Fruit fly (Drosophila melanogaster) ovary, adult (tissue): Measurements from ENCODE around the gene Cpr67Fa1.

ENCODE experiments used
- CG17801 ChIP-seq: fragments of 200-800 bp; optimal IDR thresholded peaks from 2 replicates; lab custom pipeline; 2019; ENCODE audit warnings: missing biosample characterization, mild to moderate bottlenecking, missing genetic modification characterization, moderate library complexity; ENCODE audit not compliant: partially characterized antibody

Gene Cpr67Fa1

dm6 chr3L:10938108-10938507 is 48.3 kb downstream of the Cpr67Fa1 start:
- TF ChIP-seq CG17801 (GFP tag; lab: Kevin White, UChicago): no peak
